Worm (Caenorhabditis elegans): ENCODE results near the gene T05A12.4.
A peak's percentile ranks its signal among the peaks of the same experiment; 100 is the strongest.

- TF ChIP-seq nhr-11 (tag; optimal IDR thresholded peaks at IDR 0.05) (peak; percentile 31), nhr-76 (tag; optimal IDR thresholded peaks at IDR 0.05) (no peak), sea-2 (GFP tag; optimal IDR thresholded peaks at IDR 0.05) (no peak), ztf-4 (tag; optimal IDR thresholded peaks at IDR 0.05) (no peak), nhr-237 (tag; optimal IDR thresholded peaks at IDR 0.05) (no peak), ceh-82 (tag; optimal IDR thresholded peaks at IDR 0.05) (no peak), nhr-23 (tag; optimal IDR thresholded peaks at IDR 0.05) (no peak), R02D3.7 (tag; optimal IDR thresholded peaks at IDR 0.05) (no peak), unc-62 (GFP tag; optimal IDR thresholded peaks at IDR 0.05) (no peak), egl-27 (tag; optimal IDR thresholded peaks at IDR 0.05) (no peak), ceh-28 (tag; optimal IDR thresholded peaks at IDR 0.05) (peak; percentile 39), ceh-9 (tag; optimal IDR thresholded peaks at IDR 0.05) (no peak)
These were observed 6.6 kb upstream of the T05A12.4 start for ce11 chrIV:6881183-6881582.
